Worm (Caenorhabditis elegans): ENCODE measurements around the gene str-134.

Gene str-134

DNA sequence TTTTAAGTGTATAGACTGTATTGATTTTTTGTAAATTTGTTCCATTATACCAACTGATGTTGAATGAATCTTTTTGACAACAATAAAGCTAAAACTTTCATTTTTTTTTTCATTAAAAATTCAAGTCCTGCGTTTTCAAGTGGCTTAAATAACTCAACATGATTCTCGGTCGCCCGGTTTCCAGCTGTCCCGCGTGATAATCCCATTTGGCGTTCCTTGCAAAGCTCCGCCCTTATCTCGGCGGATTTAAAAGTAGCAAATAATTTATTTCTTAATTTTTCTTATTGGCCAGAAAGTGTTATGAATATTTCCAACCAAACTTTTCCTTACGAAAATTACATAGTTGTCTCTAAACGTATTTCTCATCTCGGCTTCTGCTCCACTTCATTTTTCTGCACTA lies 12.7 kb downstream of the str-134 start, which contains the start of gene str-20:
Gene str-20 (plus strand): TSS at position 301 of the 400 bp plus-strand sequence.
- TF ChIP-seq Y22D7AL.16 (tag; optimal IDR thresholded peaks at IDR 0.05) (no peak), hlh-6 (tag; optimal IDR thresholded peaks at IDR 0.05) (no peak), ama-1 (optimal IDR thresholded peaks at IDR 0.05) (no peak), fkh-10 (GFP tag; optimal IDR thresholded peaks at IDR 0.05) (no peak), fkh-6 (tag; optimal IDR thresholded peaks at IDR 0.05) (no peak), F13H6.1 (tag; optimal IDR thresholded peaks at IDR 0.05) (no peak), pat-9 (tag; optimal IDR thresholded peaks at IDR 0.05) (no peak)

ce11 chrV:761235-761634 lies 17.8 kb downstream of the str-134 start, which contains the start of gene C05E4.15:
TSS of gene C05E4.15 (minus strand) at chrV:761335.
- TF ChIP-seq pqm-1 (tag; optimal IDR thresholded peaks at IDR 0.05), result no peak
- no peak for TF ChIP-seq fkh-10 (GFP tag; optimal IDR thresholded peaks at IDR 0.05)
- no peak for TF ChIP-seq sox-2 (GFP tag; IDR thresholded peaks at IDR 0.05)
- no peak for TF ChIP-seq ceh-48 (tag; optimal IDR thresholded peaks at IDR 0.05)
- no peak for TF ChIP-seq pag-3 (tag; optimal IDR thresholded peaks at IDR 0.05; ENCODE audit: borderline replicate concordance)
- no peak for TF ChIP-seq hlh-6 (tag; optimal IDR thresholded peaks at IDR 0.05)
- no peak for TF ChIP-seq ref-2 (tag; optimal IDR thresholded peaks at IDR 0.05)
- no peak for TF ChIP-seq tbx-2 (tag; optimal IDR thresholded peaks at IDR 0.05)
- no peak for TF ChIP-seq K09A11.1 (tag; optimal IDR thresholded peaks at IDR 0.05; ENCODE audit: insufficient read depth)
- no peak for TF ChIP-seq ceh-14 (tag; optimal IDR thresholded peaks at IDR 0.05)
- no peak for TF ChIP-seq C08G9.2 (tag; optimal IDR thresholded peaks at IDR 0.05)

DNA sequence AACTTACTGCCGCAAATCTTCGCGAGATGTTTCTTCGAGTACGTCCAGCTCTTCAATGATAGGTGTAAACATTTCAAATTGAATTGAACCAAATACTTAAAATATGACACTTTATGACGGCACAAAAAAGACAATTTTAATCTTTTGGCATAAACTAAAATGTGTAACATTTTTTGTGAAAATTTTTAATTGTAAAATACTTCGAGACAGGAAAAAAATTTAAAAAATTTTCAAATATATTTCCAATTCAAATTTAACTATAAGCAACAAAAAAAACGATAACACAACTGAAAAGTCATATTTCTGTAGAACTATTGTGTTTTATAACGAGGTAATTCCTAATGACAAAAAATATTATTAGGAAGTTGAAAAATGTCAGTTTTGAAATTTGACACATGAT lies 18.4 kb downstream of the str-134 start, which contains the start of gene C05E4.12:
Gene C05E4.12 (minus strand): TSS at position 101 of the 400 bp plus-strand sequence.
- TF ChIP-seq pqm-1 (tag; optimal IDR thresholded peaks at IDR 0.05), result no peak
- no peak for TF ChIP-seq lin-11 (tag; optimal IDR thresholded peaks at IDR 0.05)
- TF ChIP-seq sox-2 (GFP tag; IDR thresholded peaks at IDR 0.05), result no peak
- TF ChIP-seq tbx-7 (tag; optimal IDR thresholded peaks at IDR 0.05), result no peak
- TF ChIP-seq ceh-18 (tag; optimal IDR thresholded peaks at IDR 0.05), result no peak
- no peak for TF ChIP-seq hlh-30 (tag; optimal IDR thresholded peaks at IDR 0.05; ENCODE audit: insufficient read depth)
- TF ChIP-seq ceh-19 (GFP tag; optimal IDR thresholded peaks at IDR 0.05), result no peak

DNA sequence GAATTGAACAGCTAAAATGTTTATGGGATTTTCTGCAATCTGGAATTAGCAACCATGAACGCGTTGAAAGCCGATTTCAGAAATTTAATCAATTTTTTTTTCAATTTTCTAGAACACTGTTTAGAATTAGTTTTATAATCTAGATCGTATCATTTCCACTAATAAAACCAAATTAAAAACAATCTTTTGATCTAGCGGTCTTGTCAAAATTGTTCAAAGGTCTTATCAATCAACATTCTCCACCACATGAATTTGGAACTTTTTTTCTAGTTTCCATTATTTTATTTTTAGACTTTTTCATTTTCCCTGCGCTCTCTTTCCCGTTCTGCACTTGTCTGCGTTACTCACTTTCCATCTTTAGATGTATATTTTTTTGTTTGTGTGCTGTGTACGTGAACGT lies 18.9 kb downstream of the str-134 start, which contains the start of gene srp-2:
Gene srp-2 (plus strand): TSS at position 301 of the 400 bp plus-strand sequence.
- no peak for TF ChIP-seq C08G9.2 (tag; optimal IDR thresholded peaks at IDR 0.05)
- TF ChIP-seq pha-4 (tag; optimal IDR thresholded peaks at IDR 0.05), result no peak
- TF ChIP-seq pros-1 (tag; optimal IDR thresholded peaks at IDR 0.05), result no peak
- no peak for TF ChIP-seq pax-1 (tag; optimal IDR thresholded peaks at IDR 0.05)
- no peak for TF ChIP-seq dve-1 (tag; optimal IDR thresholded peaks at IDR 0.05)
- TF ChIP-seq nhr-232 (tag; optimal IDR thresholded peaks at IDR 0.05), result no peak
- TF ChIP-seq nfya-1 (tag; optimal IDR thresholded peaks at IDR 0.05), result no peak
- TF ChIP-seq ceh-48 (tag; optimal IDR thresholded peaks at IDR 0.05), result no peak
- TF ChIP-seq Y22D7AL.16 (tag; optimal IDR thresholded peaks at IDR 0.05), result no peak
- no peak for TF ChIP-seq tbx-2 (tag; optimal IDR thresholded peaks at IDR 0.05)
- TF ChIP-seq ceh-31 (tag; optimal IDR thresholded peaks at IDR 0.05), result no peak
- no peak for TF ChIP-seq fkh-10 (GFP tag; optimal IDR thresholded peaks at IDR 0.05)
- TF ChIP-seq unc-55 (GFP tag; optimal IDR thresholded peaks at IDR 0.05), result no peak
- no peak for TF ChIP-seq hlh-30 (tag; optimal IDR thresholded peaks at IDR 0.05; ENCODE audit: insufficient read depth)
- TF ChIP-seq sdc-2 (tag; optimal IDR thresholded peaks at IDR 0.05), result no peak
- TF ChIP-seq unc-42 (tag; optimal IDR thresholded peaks at IDR 0.05), result no peak
- no peak for TF ChIP-seq syd-9 (tag; optimal IDR thresholded peaks at IDR 0.05)

ce11 chrV:764732-765131 lies 21.3 kb downstream of the str-134 start, which contains the start of gene str-238:
TSS of gene str-238 (plus strand) at chrV:765032.
- no peak for TF ChIP-seq syd-9 (tag; optimal IDR thresholded peaks at IDR 0.05)
- TF ChIP-seq ttx-3 (tag; optimal IDR thresholded peaks at IDR 0.05), result no peak
- peak; percentile 22 for TF ChIP-seq hlh-30 (tag; optimal IDR thresholded peaks at IDR 0.05; ENCODE audit: insufficient read depth)
- TF ChIP-seq ceh-9 (tag; optimal IDR thresholded peaks at IDR 0.05), result no peak
- no peak for TF ChIP-seq elt-4 (tag; optimal IDR thresholded peaks at IDR 0.05)
